Fruit fly (Drosophila melanogaster) whole organism: Measurements from ENCODE around the gene EloA.

Experiments used
- CG8478 ChIP-seq: fragments of >200 bp; optimal IDR thresholded peaks from 2 replicates; lab custom pipeline; 2018; ENCODE audit warnings: inconsistent platforms
- Dll ChIP-seq: fragments of >200 bp; optimal IDR thresholded peaks from 2 replicates; lab custom pipeline; 2017
- EcR ChIP-seq, 2 experiments: fragments of >200 bp; optimal IDR thresholded peaks; 2 replicates each; lab custom pipeline; 2017; ENCODE audit warnings: missing biosample characterization in 2 of 2, missing genetic modification characterization in 2 of 2, missing genetic modification reagents in 2 of 2
- pan ChIP-seq: fragments of >200 bp; optimal IDR thresholded peaks from 2 replicates; lab custom pipeline; 2017
- psq ChIP-seq: fragments of >200 bp; optimal IDR thresholded peaks from 2 replicates; lab custom pipeline; 2017
- usp ChIP-seq: fragments of >200 bp; optimal IDR thresholded peaks from 2 replicates; lab custom pipeline; 2017; ENCODE audit warnings: missing biosample characterization, missing genetic modification characterization, mixed read lengths

DNA sequence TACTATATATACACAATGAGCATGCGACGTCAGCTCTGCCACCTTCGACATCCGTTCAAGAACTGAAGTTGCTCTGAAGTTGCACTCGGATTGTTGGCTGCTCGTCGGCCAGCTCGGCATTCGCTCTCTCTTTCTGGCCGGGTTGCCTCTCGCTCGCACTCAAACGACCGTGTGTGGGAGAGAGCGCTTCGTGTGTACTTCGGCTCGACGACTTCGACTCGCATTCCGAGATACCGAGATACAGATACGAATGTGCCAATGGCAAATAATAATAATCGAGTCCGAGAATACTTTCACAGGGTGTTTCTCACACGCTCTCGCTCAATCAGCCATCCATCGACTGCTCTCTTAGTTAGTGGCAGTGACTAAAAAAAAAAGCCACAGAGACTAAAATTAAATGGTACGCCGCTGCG lies 44.0 kb downstream of the EloA start:
- TF ChIP-seq usp (GFP tag; lab: Kevin White, UChicago) (no peak), psq (lab: Kevin White, UChicago) (no peak), Dll (lab: Kevin White, UChicago) (peak; percentile 70), CG8478 (lab: Kevin White, UChicago) (peak; percentile 90), pan (lab: Kevin White, UChicago) (no peak), EcR (GFP tag; optimal IDR thresholded peaks at IDR 0.05; lab: Kevin White, UChicago) (no peak)
